Worm (Caenorhabditis elegans): Measurements from ENCODE around the gene Y17G7B.22.
A peak's percentile ranks its signal among the peaks of the same experiment; 100 is the strongest.

Gene Y17G7B.22

ce11 chrII:12036075-12036474 lies 31.8 kb upstream of the Y17G7B.22 start:
- TF ChIP-seq tag-97 (GFP tag; IDR thresholded peaks at IDR 0.05): no peak
- no peak for TF ChIP-seq Y75B8A.6 (GFP tag; IDR thresholded peaks at IDR 0.05)
- TF ChIP-seq attf-4 (tag; optimal IDR thresholded peaks at IDR 0.05): no peak

- TF ChIP-seq php-3 (GFP tag; IDR thresholded peaks at IDR 0.05) (no peak), ztf-7 (tag; optimal IDR thresholded peaks at IDR 0.05) (no peak), Y5F2A.4 (GFP tag; optimal IDR thresholded peaks at IDR 0.05) (no peak), nhr-28 (tag; optimal IDR thresholded peaks at IDR 0.05) (no peak), nhr-76 (tag; optimal IDR thresholded peaks at IDR 0.05) (no peak), nhr-25 (tag; optimal IDR thresholded peaks at IDR 0.05; ENCODE audit: borderline replicate concordance, insufficient read depth) (no peak), ceh-28 (tag; optimal IDR thresholded peaks at IDR 0.05) (peak; percentile 69), daf-16 (GFP tag; optimal IDR thresholded peaks at IDR 0.05) (no peak), daf-16 (tag; optimal IDR thresholded peaks at IDR 0.05) (peak; percentile 1), ama-1 (optimal IDR thresholded peaks at IDR 0.05) (peak; percentile 81), dmd-9 (GFP tag; IDR thresholded peaks at IDR 0.05) (no peak), F37D6.2 (tag; optimal IDR thresholded peaks at IDR 0.05) (no peak), gei-8 (GFP tag; optimal IDR thresholded peaks at IDR 0.05) (no peak), nhr-42 (GFP tag; IDR thresholded peaks at IDR 0.05) (no peak), arid-1 (GFP tag; conservative IDR thresholded peaks at IDR 0.05) (no peak), lir-3 (tag; optimal IDR thresholded peaks at IDR 0.05) (no peak), T26A8.4 (GFP tag; IDR thresholded peaks at IDR 0.05) (no peak), pha-4 (GFP tag; IDR thresholded peaks at IDR 0.05) (no peak), pha-4 (tag; optimal IDR thresholded peaks at IDR 0.05) (no peak), unc-39 (tag; optimal IDR thresholded peaks at IDR 0.05) (no peak), sdz-12 (GFP tag; optimal IDR thresholded peaks at IDR 0.05) (no peak)
Measured at ce11 chrII:12036516-12036915, 31.3 kb upstream of the Y17G7B.22 start, which contains the start of gene cyn-16. Gene cyn-16 (minus strand): TSS chrII:12036742.

DNA sequence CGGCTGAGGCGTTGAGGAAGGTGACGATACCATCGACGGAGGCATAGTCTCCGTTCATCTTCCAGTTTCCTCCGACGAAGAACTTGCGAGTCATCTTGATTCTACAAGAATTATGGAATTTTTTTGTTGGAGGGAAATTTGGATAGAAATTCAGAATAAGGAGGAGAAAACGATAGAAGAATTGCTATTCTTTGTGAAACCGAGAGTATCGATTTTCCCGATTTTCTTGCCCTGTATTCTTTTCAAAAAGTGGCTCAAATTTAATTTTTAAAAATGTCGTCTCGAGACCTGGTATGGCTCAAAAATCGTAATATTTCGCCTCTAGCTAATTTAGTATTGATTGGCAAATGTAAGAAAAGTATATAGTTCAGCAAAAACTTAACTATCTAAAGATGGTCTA lies 28.8 kb upstream of the Y17G7B.22 start, which contains the start of gene tpi-1:
tpi-1 (minus strand) TSS at position 101 of the 400 bp plus-strand sequence.
- TF ChIP-seq daf-16 (GFP tag; optimal IDR thresholded peaks at IDR 0.05) (no peak), daf-16 (tag; optimal IDR thresholded peaks at IDR 0.05) (no peak), nhr-111 (GFP tag; optimal IDR thresholded peaks at IDR 0.05) (no peak), mdt-29 (GFP tag; IDR thresholded peaks at IDR 0.05) (no peak), dmd-8 (GFP tag; IDR thresholded peaks at IDR 0.05) (no peak)

ce11 chrII:12040167-12040566 lies 27.7 kb upstream of the Y17G7B.22 start:
- TF ChIP-seq daf-12 (tag; optimal IDR thresholded peaks at IDR 0.05): no peak
- TF ChIP-seq nhr-237 (tag; optimal IDR thresholded peaks at IDR 0.05): no peak
- no peak for TF ChIP-seq nhr-42 (GFP tag; IDR thresholded peaks at IDR 0.05)
- no peak for TF ChIP-seq F10B5.3 (tag; optimal IDR thresholded peaks at IDR 0.05)
- peak; percentile 9 for TF ChIP-seq mes-2 (tag; optimal IDR thresholded peaks at IDR 0.05; ENCODE audit: poor library complexity, severe bottlenecking)
- no peak for TF ChIP-seq dmd-8 (GFP tag; IDR thresholded peaks at IDR 0.05)
- no peak for TF ChIP-seq mxl-2 (GFP tag; conservative IDR thresholded peaks at IDR 0.05)
- TF ChIP-seq hmg-1.1 (GFP tag; IDR thresholded peaks at IDR 0.05): peak; percentile 77
- no peak for TF ChIP-seq attf-4 (tag; optimal IDR thresholded peaks at IDR 0.05)
- peak; percentile 91 to 100 for TF ChIP-seq hif-1 (tag; optimal IDR thresholded peaks at IDR 0.05)
- no peak for TF ChIP-seq mxl-3 (GFP tag; optimal IDR thresholded peaks at IDR 0.05)
- TF ChIP-seq mep-1 (tag; optimal IDR thresholded peaks at IDR 0.05): peak; percentile 58
- TF ChIP-seq pqm-1 (tag; optimal IDR thresholded peaks at IDR 0.05): peak; percentile 82
- TF ChIP-seq ctbp-1 (GFP tag; IDR thresholded peaks at IDR 0.05): no peak
- no peak for TF ChIP-seq snpc-4 (tag; optimal IDR thresholded peaks at IDR 0.05)
- peak; percentile 1 for TF ChIP-seq nhr-102 (tag; optimal IDR thresholded peaks at IDR 0.05)
- TF ChIP-seq nhr-10 (tag; optimal IDR thresholded peaks at IDR 0.05): no peak
- no peak for TF ChIP-seq F37D6.2 (tag; optimal IDR thresholded peaks at IDR 0.05)
- TF ChIP-seq zfp-3 (GFP tag; conservative IDR thresholded peaks at IDR 0.05): no peak
- no peak for TF ChIP-seq lin-39 (tag; optimal IDR thresholded peaks at IDR 0.05)
- TF ChIP-seq lir-3 (tag; optimal IDR thresholded peaks at IDR 0.05): no peak
- no peak for TF ChIP-seq ceh-44 (GFP tag; IDR thresholded peaks at IDR 0.05)
- no peak for TF ChIP-seq tag-97 (GFP tag; IDR thresholded peaks at IDR 0.05)
- no peak for TF ChIP-seq T20F7.1 (GFP tag; optimal IDR thresholded peaks at IDR 0.05)
- TF ChIP-seq madf-5 (GFP tag; IDR thresholded peaks at IDR 0.05): no peak
- no peak for TF ChIP-seq F49E8.2 (tag; optimal IDR thresholded peaks at IDR 0.05; ENCODE audit: borderline replicate concordance)

All from whole organism, L4 larva.